Worm (Caenorhabditis elegans) whole organism, L2 larva: ENCODE results near the gene txdc-17.
A peak's percentile ranks its signal among the peaks of the same experiment; 100 is the strongest.

ENCODE experiments used
- F13H6.1 ChIP-seq: sonication (generic microtip); optimal IDR thresholded peaks from 2 replicates; lab custom pipeline; 2016; ENCODE audit warnings: missing genetic modification characterization, missing compliant biosample characterization
- alr-1 ChIP-seq: fragments of 150-350 bp; optimal IDR thresholded peaks from 2 replicates; lab custom pipeline; 2014; ENCODE audit warnings: missing biosample characterization, missing genetic modification characterization
- ama-1 ChIP-seq: fragments of 150-350 bp; optimal IDR thresholded peaks from 2 replicates; lab custom pipeline; 2018; ENCODE audit warnings: inconsistent platforms
- blmp-1 ChIP-seq: sonication (generic microtip); optimal IDR thresholded peaks from 2 replicates; lab custom pipeline; 2017; ENCODE audit warnings: missing genetic modification characterization, mild to moderate bottlenecking, missing compliant biosample characterization, antibody characterized with exemption, moderate library complexity; ENCODE audit not compliant: insufficient read depth
- crh-2 ChIP-seq: sonication (generic microtip); optimal IDR thresholded peaks from 2 replicates; lab custom pipeline; 2017; ENCODE audit warnings: missing biosample characterization, missing genetic modification characterization
- dmd-4 ChIP-seq: sonication (generic microtip); optimal IDR thresholded peaks from 2 replicates; lab custom pipeline; 2017; ENCODE audit warnings: missing biosample characterization, missing genetic modification characterization
- egl-27 ChIP-seq: sonication (generic microtip); optimal IDR thresholded peaks from 3 replicates; lab custom pipeline; 2017; ENCODE audit warnings: missing biosample characterization, missing genetic modification reagents, missing genetic modification characterization
- lin-11 ChIP-seq: fragments of 150-350 bp; sonication (generic microtip); optimal IDR thresholded peaks from 2 replicates; lab custom pipeline; 2014; ENCODE audit warnings: missing biosample characterization, missing genetic modification characterization, inconsistent platforms, mixed read lengths
- lin-39 ChIP-seq: fragments of 150-350 bp; optimal IDR thresholded peaks from 2 replicates; lab custom pipeline; 2014; ENCODE audit warnings: missing biosample characterization, missing genetic modification reagents, missing genetic modification characterization
- lsy-2 ChIP-seq, 2 experiments: fragments of 150-350 bp in 1 of 2; sonication (generic microtip) in 1 of 2; optimal IDR thresholded peaks; 2 replicates each; lab custom pipeline; 2014 to 2017; ENCODE audit warnings: missing biosample characterization in 2 of 2, missing genetic modification characterization in 2 of 2
- mab-5 ChIP-seq: fragments of 150-350 bp; optimal IDR thresholded peaks from 2 replicates; lab custom pipeline; 2014; ENCODE audit warnings: missing biosample characterization, missing genetic modification characterization
- nhr-11 ChIP-seq: fragments of 150-350 bp; optimal IDR thresholded peaks from 2 replicates; lab custom pipeline; 2014; ENCODE audit warnings: missing biosample characterization, missing genetic modification characterization
- nhr-12 ChIP-seq: fragments of 150-350 bp; optimal IDR thresholded peaks from 2 replicates; lab custom pipeline; 2014; ENCODE audit warnings: missing biosample characterization, missing genetic modification characterization
- nhr-21 ChIP-seq: fragments of 150-350 bp; optimal IDR thresholded peaks from 2 replicates; lab custom pipeline; 2014; ENCODE audit warnings: missing biosample characterization, missing genetic modification characterization
- nhr-23 ChIP-seq: fragments of 150-350 bp; optimal IDR thresholded peaks from 2 replicates; lab custom pipeline; 2014; ENCODE audit warnings: missing biosample characterization, missing genetic modification reagents, missing genetic modification characterization
- nhr-237 ChIP-seq: fragments of 150-350 bp; optimal IDR thresholded peaks from 2 replicates; lab custom pipeline; 2014; ENCODE audit warnings: missing biosample characterization, missing genetic modification characterization
- nhr-6 ChIP-seq: fragments of 150-350 bp; optimal IDR thresholded peaks from 2 replicates; lab custom pipeline; 2014; ENCODE audit warnings: missing biosample characterization, missing genetic modification characterization
- nhr-77 ChIP-seq: fragments of 150-350 bp; optimal IDR thresholded peaks from 2 replicates; lab custom pipeline; 2014; ENCODE audit warnings: missing biosample characterization, missing genetic modification characterization
- sem-4 ChIP-seq: fragments of 150-350 bp; optimal IDR thresholded peaks from 2 replicates; lab custom pipeline; 2014; ENCODE audit warnings: missing biosample characterization, missing genetic modification reagents, missing genetic modification characterization
- sma-3 ChIP-seq: sonication (generic microtip); optimal IDR thresholded peaks from 2 replicates; lab custom pipeline; 2016; ENCODE audit warnings: missing genetic modification reagents, missing genetic modification characterization, missing compliant biosample characterization
- snpc-4 ChIP-seq: fragments of 150-350 bp; optimal IDR thresholded peaks from 2 replicates; lab custom pipeline; 2014; ENCODE audit warnings: missing biosample characterization, missing genetic modification characterization
- unc-39 ChIP-seq: fragments of 150-350 bp; optimal IDR thresholded peaks from 2 replicates; lab custom pipeline; 2014; ENCODE audit warnings: missing biosample characterization, missing genetic modification characterization
- unc-55 ChIP-seq: fragments of 150-350 bp; sonication (generic microtip); optimal IDR thresholded peaks from 3 replicates; lab custom pipeline; 2014; ENCODE audit warnings: missing biosample characterization, missing genetic modification reagents, missing genetic modification characterization
- unc-62 ChIP-seq: fragments of 150-350 bp; optimal IDR thresholded peaks from 2 replicates; lab custom pipeline; 2014; ENCODE audit warnings: missing biosample characterization, missing genetic modification reagents, missing genetic modification characterization
- zag-1 ChIP-seq: fragments of 150-350 bp; optimal IDR thresholded peaks from 2 replicates; lab custom pipeline; 2014; ENCODE audit warnings: missing biosample characterization, missing genetic modification characterization
- ztf-1 ChIP-seq: fragments of 200-800 bp; sonication (Bioruptor generic); conservative IDR thresholded peaks from 2 replicates; pipeline ENCODE4 v1.3.6; 2022; ENCODE audit warnings: missing genetic modification characterization, missing compliant biosample characterization
- ztf-11 ChIP-seq: sonication (generic microtip); optimal IDR thresholded peaks from 2 replicates; lab custom pipeline; 2017; ENCODE audit warnings: missing biosample characterization, missing genetic modification characterization
- ztf-4 ChIP-seq: fragments of 150-350 bp; optimal IDR thresholded peaks from 2 replicates; lab custom pipeline; 2014; ENCODE audit warnings: missing biosample characterization, missing genetic modification characterization

txdc-17 gene

DNA sequence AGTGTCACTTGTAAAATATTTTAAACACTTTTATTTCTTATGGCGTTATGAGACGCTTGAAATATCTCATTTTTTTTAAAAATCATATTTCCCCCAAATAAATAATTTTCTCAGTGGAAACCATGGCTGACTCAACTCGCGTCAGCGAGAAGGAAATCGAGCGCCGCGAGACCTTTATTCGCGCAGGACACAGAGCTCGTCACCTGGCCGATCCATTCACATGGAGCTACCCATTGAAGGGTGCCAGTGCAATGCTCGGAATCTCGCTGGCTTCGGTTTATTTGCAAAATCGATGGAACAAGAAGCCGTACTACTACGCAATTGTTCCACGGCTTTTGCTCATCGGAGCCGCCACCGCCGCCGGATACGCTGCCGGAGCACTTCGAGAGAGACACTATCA is 47.7 kb upstream of the txdc-17 start, which contains the start of gene nduc-2:
TSS of gene nduc-2 (plus strand) at position 113 of the 400 bp plus-strand sequence.
- peak in 1 of 2 experiments; percentile 13 for TF ChIP-seq lsy-2 (tag; optimal IDR thresholded peaks at IDR 0.05; lab: Kevin White, UChicago)
- TF ChIP-seq blmp-1: no peak
- TF ChIP-seq sma-3 (GFP tag; lab: Kevin White, UChicago): peak; percentile 29
- TF ChIP-seq, all 48 proteins: peak for 2

DNA sequence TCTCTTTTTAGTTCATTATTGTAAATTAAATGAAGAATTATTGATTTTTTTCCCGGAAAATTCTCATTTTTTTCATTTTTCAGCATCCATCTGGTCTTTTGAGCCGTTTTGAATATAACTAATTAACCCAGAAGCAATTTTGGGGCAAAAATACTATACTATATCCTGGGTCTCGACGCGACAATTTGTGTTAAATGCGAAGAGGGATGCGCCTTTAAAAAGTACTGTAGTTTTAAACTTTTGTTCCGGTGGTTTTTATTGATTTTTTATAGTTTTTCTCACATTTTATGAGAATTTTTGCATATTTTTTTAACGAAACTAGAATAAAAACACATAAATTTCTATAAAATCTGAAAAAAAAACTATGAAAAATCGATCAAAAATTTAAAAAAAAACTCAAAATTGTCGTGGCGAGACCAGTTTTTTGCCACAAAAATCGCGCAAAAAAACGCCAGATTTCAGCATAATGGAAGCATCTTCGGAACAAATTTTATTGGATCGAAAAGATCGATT is 46.4 kb upstream of the txdc-17 start, which contains the start of gene tbcc-1:
TSS of gene tbcc-1 (plus strand) at position 463 of the 513 bp plus-strand sequence.
- TF ChIP-seq nhr-23 (tag; lab: Kevin White, UChicago): no peak
- TF ChIP-seq egl-27: no peak
- no peak for TF ChIP-seq dmd-4
- TF ChIP-seq ztf-1 (GFP tag; lab: Robert Waterston, UW): no peak
- TF ChIP-seq lsy-2 (tag; optimal IDR thresholded peaks at IDR 0.05; lab: Kevin White, UChicago): no peak
- no peak for TF ChIP-seq nhr-11 (tag; lab: Kevin White, UChicago)
- no peak for TF ChIP-seq nhr-6 (tag; lab: Kevin White, UChicago)
- no peak for TF ChIP-seq ztf-4 (tag; lab: Kevin White, UChicago)
- TF ChIP-seq lin-39 (tag; lab: Kevin White, UChicago): no peak
- TF ChIP-seq zag-1: no peak
- TF ChIP-seq unc-55: no peak
- TF ChIP-seq sma-3 (GFP tag; lab: Kevin White, UChicago): no peak
- no peak for TF ChIP-seq mab-5 (tag; lab: Kevin White, UChicago)
- no peak for TF ChIP-seq ztf-11
- TF ChIP-seq nhr-12 (tag; lab: Kevin White, UChicago): no peak
- TF ChIP-seq alr-1: no peak

DNA sequence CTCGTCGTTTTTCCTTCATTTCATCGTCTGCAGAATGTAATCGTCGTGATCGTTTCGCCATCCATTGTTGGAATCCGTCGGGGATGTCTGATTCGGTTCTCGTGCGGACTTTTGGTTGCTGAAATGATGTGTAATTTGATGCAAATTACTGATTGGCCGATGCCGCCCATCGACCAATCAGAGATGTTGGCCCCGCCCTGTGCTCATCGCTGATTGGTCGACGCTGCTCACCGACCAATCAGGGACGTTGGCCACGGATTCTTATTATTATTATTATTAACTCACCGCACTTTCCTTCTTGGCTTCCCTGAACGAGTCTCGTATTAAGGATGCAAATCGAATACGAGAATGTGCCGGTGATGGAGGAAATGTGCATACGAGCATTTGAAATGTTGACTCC is 40.4 kb upstream of the txdc-17 start:
- TF ChIP-seq nhr-77 (tag; lab: Kevin White, UChicago): no peak
- TF ChIP-seq, all 48 proteins: peak for 0

DNA sequence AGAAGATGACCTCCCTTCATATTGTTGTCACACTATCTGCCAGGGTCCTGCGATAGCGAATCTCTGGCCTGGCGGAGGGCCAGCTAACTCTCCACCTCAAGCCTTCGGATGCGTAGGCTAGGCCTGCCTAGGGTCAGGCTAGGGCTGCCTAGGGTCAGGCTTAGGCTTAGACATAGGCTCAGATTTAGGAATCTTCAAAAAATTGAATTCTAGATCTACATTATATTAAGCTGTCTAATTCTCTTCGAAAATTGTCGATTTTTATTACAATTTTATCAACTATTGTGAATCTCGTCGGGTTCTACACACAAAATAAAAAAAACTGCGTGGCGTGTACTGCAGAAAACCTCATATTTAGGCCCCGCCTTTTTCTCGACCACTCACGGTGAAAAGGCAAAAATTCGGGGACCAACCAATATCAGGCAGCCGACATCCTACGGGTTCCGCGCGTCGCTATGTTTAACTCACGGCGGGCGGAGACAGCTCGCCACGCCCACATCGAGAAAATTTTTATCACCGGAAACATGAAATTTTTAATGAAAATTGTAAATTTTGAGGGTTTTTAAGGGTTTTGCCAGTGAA is 38.9 kb upstream of the txdc-17 start:
- no peak for TF ChIP-seq lsy-2 (tag; optimal IDR thresholded peaks at IDR 0.05; lab: Kevin White, UChicago)
- TF ChIP-seq, all 48 proteins: peak for 0

DNA sequence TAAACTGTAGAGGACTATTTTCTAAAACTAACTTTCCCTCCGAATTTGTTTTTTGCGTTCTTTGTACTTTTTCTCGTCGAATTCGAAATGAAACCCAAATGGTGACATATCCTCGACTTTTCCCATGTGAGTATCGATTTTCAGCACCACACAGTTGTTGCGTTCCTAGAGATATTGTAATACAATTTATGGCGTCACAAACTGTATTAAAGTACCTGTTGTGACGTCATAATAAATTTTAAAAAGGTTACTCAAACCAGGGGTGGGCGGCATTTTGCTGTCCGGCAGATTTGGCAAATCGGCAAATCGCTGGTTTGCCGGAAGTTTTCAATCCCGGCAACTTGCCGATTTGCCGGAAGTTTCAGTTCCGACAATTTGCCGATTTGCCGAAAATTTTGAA is 33.7 kb upstream of the txdc-17 start:
- TF ChIP-seq nhr-21 (tag; lab: Kevin White, UChicago) (no peak), mab-5 (tag; lab: Kevin White, UChicago) (no peak), nhr-237 (tag; lab: Kevin White, UChicago) (no peak), blmp-1 (no peak), nhr-6 (tag; lab: Kevin White, UChicago) (no peak), egl-27 (no peak), unc-62 (GFP tag; lab: Kevin White, UChicago) (no peak), sem-4 (tag; lab: Kevin White, UChicago) (no peak), lin-39 (tag; lab: Kevin White, UChicago) (no peak), nhr-11 (tag; lab: Kevin White, UChicago) (no peak), unc-39 (tag; lab: Kevin White, UChicago) (no peak), crh-2 (tag; lab: Kevin White, UChicago) (no peak), F13H6.1 (tag; lab: Kevin White, UChicago) (no peak), ama-1 (lab: Kevin White, UChicago) (no peak), lin-11 (tag; lab: Kevin White, UChicago) (no peak)

DNA sequence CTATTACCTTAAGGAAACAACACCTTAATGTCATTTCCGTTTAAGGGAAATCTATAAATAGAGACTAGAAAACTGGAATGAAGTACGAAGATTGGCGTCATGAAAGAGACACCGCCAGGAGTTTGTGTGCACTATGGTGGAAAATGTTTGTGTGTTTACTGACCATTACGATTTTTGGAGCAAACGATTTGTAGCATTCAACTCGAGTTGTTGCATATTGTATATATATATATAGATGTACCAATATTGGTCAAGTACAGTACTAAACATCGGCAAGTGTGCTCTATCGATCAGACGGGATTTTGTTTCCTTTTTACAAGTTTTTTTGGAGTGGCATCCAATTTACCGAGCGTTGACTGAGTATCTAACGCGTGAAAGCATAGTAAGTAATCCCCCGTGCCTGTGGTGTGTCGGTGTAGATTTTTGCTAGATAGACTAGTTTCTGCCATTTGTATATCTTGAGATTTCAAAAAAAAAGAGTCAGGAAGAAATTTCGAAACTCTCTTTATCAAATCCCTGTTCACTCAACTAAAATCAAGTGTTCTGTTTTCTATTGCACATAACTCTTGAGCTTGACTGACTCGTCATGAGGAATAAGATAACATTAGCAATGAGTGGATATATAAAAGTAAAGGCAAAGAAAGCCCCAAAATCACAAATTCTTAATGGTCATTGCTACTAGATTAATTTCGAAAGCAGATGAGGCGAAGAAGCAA is 32.5 kb upstream of the txdc-17 start, which contains the start of the genes twk-45 and Y71H2AM.25:
TSS of gene twk-45 (minus strand) at position 101 of the 716 bp plus-strand sequence.
TSS of gene Y71H2AM.25 (plus strand) at position 666 of the 716 bp plus-strand sequence.
- TF ChIP-seq snpc-4 (tag; lab: Kevin White, UChicago): no peak
